Worm (Caenorhabditis elegans): ENCODE data around the gene fbxa-102.
"Not testable (repeated sequence)": the region's sequence is repeated elsewhere in the genome, so short reads cannot be mapped to it uniquely, and the experiment has no call there.

Gene fbxa-102

DNA sequence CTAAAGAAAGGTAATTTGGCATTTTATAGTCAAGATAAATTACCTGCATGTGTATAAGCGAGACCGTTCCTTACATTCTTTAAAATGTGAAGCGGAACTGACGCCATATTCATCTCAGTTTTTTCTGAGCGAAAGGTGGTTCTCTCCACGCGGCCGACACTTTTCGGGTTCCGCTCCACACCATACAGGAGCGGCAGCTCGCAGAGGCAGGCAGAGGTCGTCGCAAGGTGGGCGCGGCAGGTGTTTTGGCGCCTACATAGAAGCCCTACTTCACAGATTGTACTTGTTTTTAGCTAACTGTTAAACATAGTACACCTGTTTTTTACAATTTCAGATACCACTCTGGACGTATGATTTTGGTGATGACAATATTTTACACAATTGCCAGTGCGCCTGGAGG is 25.8 kb downstream of the fbxa-102 start:
- TF ChIP-seq F22D6.2 (tag; optimal IDR thresholded peaks at IDR 0.05): no peak
- no peak for TF ChIP-seq snpc-4 (GFP tag; optimal IDR thresholded peaks at IDR 0.05)
- peak in 1 of 4 experiments; percentile 59 for TF ChIP-seq snpc-4 (tag; optimal IDR thresholded peaks at IDR 0.05)
- no peak for TF ChIP-seq hmg-1.2 (GFP tag; IDR thresholded peaks at IDR 0.05)
- no peak for TF ChIP-seq madf-8 (GFP tag; conservative IDR thresholded peaks at IDR 0.05)

DNA sequence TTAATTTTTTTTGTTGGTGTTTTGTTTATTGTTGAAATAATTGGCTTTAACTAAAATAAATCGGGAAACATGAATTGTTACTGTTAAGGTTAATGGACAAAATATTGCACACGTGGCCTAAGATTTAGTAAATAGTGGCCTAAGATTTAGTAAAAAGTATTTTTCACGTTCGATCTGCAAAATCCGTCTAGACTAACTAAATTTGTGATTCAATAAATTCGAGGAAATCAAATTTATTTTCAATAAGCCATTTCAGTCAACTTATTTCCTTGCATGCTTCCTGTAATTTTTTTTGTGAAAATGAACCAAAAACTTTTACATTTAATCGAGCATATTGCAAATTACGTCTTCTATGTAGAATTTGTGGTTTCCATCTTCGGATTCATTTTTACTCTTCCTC is 26.9 kb downstream of the fbxa-102 start, which contains the start of gene srw-72:
srw-72 (plus strand) TSS at position 301 of the 400 bp plus-strand sequence.
- TF ChIP-seq ztf-22 (GFP tag; optimal IDR thresholded peaks at IDR 0.05): no peak
- TF ChIP-seq B0261.1 (tag; optimal IDR thresholded peaks at IDR 0.05): no peak
- TF ChIP-seq athp-1 (tag; optimal IDR thresholded peaks at IDR 0.05): no peak
- TF ChIP-seq cebp-2 (GFP tag; IDR thresholded peaks at IDR 0.05): no peak
- no peak for TF ChIP-seq pbrm-1 (GFP tag; IDR thresholded peaks at IDR 0.05)
- no peak for TF ChIP-seq mes-4 (tag; optimal IDR thresholded peaks at IDR 0.05)
- TF ChIP-seq sdz-38 (tag; optimal IDR thresholded peaks at IDR 0.05): no peak
- no peak for TF ChIP-seq dox-1 (GFP tag; IDR thresholded peaks at IDR 0.05)

DNA sequence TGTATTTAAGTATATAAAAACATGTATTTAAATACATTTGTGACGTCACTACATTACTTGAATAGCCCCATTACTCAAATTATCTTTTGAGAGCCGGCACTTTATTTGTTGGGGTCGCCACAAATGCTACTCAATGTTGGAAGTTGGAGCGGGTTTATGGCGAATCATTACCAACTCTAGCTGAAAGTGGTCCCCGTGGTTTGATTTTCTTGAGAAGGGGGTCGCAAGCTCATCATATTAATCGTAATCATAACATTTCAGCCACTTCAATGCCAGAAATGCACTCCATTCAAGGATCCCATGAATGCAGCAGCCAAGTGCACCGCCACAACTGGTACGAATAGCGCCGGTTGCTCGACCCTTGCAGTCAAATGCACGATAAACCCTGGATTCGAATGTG is 29.4 kb downstream of the fbxa-102 start, which contains the start of gene F20E11.7:
F20E11.7 (plus strand) TSS at position 301 of the 400 bp plus-strand sequence.
- not testable (repeated sequence) for TF ChIP-seq Y95B8A.8 (GFP tag; IDR thresholded peaks at IDR 0.05); hsf-1 (GFP tag; IDR thresholded peaks at IDR 0.05); ets-4 (GFP tag; optimal IDR thresholded peaks at IDR 0.05)

DNA sequence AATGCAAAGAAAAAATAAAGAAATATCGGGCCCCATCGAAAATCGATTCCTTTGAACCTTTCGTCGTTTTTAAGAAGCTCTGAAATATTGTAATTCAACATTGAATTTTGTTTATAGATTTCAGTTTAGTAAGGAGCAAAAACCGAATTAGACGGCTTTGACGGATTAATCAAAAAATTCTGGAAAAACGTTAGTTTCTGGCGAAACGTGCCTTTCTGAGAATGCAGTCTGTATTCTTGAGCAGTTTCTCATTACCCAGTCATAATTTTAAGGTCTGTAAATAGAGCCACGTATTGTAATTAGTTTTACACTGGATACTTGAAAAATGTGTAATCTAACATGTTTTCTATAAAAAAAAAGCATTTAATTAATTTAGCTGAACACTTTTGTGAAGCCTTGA is 33.6 kb downstream of the fbxa-102 start, which contains the start of gene srz-48:
srz-48 (minus strand) TSS at position 101 of the 400 bp plus-strand sequence.
- TF ChIP-seq zim-3 (tag; optimal IDR thresholded peaks at IDR 0.05) (no peak), mcd-1 (GFP tag; IDR thresholded peaks at IDR 0.05) (no peak)

DNA sequence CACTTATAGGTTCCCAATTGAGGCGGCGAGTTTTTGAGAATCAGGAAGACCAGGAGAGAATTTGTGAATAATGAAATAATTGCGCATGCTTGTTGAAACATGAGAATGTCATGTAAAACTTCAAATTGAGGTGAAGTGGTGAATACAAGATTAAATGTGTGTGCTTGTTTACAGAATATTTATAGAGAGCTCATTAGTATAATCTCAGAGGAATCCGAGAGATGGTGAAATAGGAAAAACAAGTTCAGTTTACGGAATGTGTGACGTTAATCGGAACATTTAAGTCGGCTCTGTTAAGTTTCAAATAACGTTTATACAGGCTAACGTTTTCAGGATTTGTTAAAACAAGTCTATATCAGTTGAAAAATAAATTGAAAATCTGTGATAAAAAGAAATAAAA is 35.6 kb downstream of the fbxa-102 start, which contains the start of gene str-200:
str-200 (minus strand) TSS at position 101 of the 400 bp plus-strand sequence.
- TF ChIP-seq xnd-1 (tag; optimal IDR thresholded peaks at IDR 0.05) (no peak), hsf-1 (GFP tag; IDR thresholded peaks at IDR 0.05) (no peak), ceh-58 (GFP tag; IDR thresholded peaks at IDR 0.05) (no peak), hmg-20 (GFP tag; IDR thresholded peaks at IDR 0.05) (no peak), sdz-38 (tag; optimal IDR thresholded peaks at IDR 0.05) (no peak), ceh-91 (GFP tag; IDR thresholded peaks at IDR 0.05) (no peak), lin-35 (GFP tag; optimal IDR thresholded peaks at IDR 0.05) (no peak), him-1 (tag; optimal IDR thresholded peaks at IDR 0.05) (no peak), rec-8 (tag; optimal IDR thresholded peaks at IDR 0.05) (no peak), ceh-27 (GFP tag; optimal IDR thresholded peaks at IDR 0.05) (no peak), madf-6 (GFP tag; IDR thresholded peaks at IDR 0.05) (no peak), lir-1 (GFP tag; conservative IDR thresholded peaks at IDR 0.05) (no peak)

DNA sequence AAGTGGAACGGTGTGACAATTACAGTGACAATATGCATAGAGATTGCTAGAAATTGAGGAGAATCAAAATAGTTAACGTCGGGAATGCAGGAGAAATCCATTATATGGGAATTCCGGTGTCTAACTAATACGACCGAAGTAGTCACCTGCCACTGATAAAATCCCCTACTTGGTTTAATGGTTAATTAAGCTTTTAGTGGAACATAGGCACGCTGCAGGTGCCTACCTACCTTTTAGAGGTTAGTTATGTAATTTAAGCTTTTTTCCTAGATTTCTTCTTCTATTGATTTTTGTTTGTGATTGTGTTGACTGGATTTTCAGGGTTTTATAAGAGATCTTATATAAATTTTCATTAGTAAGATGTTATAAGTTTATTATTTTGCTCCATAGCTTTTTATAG is 37.4 kb downstream of the fbxa-102 start, which contains the start of gene srh-203:
srh-203 (minus strand) TSS at position 101 of the 400 bp plus-strand sequence.
- TF ChIP-seq ztf-25 (GFP tag; IDR thresholded peaks at IDR 0.05); madf-10 (tag; optimal IDR thresholded peaks at IDR 0.05); nhr-120 (GFP tag; IDR thresholded peaks at IDR 0.05): not testable (repeated sequence)

All from whole organism, young adult.